Worm (Caenorhabditis elegans) whole organism, L4 larva: Measurements from ENCODE around the gene sfxn-1.1.

ENCODE experiments used
- Y48G9A.11 ChIP-seq: fragments of 200-800 bp; sonication (Bioruptor generic); IDR thresholded peaks from 2 replicates; pipeline ENCODE4 v1.3.6; 2022; ENCODE audit warnings: missing genetic modification reagents, missing genetic modification characterization, missing compliant biosample characterization
- Y5F2A.4 ChIP-seq: fragments of 200-800 bp; sonication (Bioruptor generic); optimal IDR thresholded peaks from 2 replicates; lab custom pipeline; 2018; ENCODE audit warnings: mild to moderate bottlenecking, missing genetic modification characterization, missing compliant biosample characterization
- Y75B8A.6 ChIP-seq: fragments of 200-800 bp; sonication (Bioruptor generic); IDR thresholded peaks from 2 replicates; pipeline ENCODE4 v1.3.6; 2022; ENCODE audit warnings: missing genetic modification reagents, missing genetic modification characterization, missing compliant biosample characterization
- ZK337.2 ChIP-seq: fragments of 200-800 bp; sonication (Bioruptor generic); IDR thresholded peaks from 2 replicates; pipeline ENCODE4 v1.3.6; 2022; ENCODE audit warnings: missing genetic modification reagents, missing genetic modification characterization, missing compliant biosample characterization
- aha-1 ChIP-seq: fragments of 150-350 bp; peaks from one replicate; lab custom pipeline; 2014; ENCODE audit warnings: missing biosample characterization, missing genetic modification characterization
- ceh-20 ChIP-seq: fragments of 200-800 bp; sonication (Bioruptor generic); IDR thresholded peaks from 2 replicates; pipeline ENCODE4 v1.3.6; 2022; ENCODE audit warnings: missing genetic modification reagents, missing genetic modification characterization, missing compliant biosample characterization
- ceh-62 ChIP-seq: sonication (generic microtip); optimal IDR thresholded peaks from 2 replicates; lab custom pipeline; 2017; ENCODE audit warnings: missing biosample characterization, missing genetic modification characterization
- ctbp-1 ChIP-seq: fragments of 200-800 bp; sonication (Bioruptor generic); IDR thresholded peaks from 2 replicates; pipeline ENCODE4 v1.3.6; 2022; ENCODE audit warnings: missing genetic modification reagents, missing genetic modification characterization, missing compliant biosample characterization
- dmd-6 ChIP-seq: fragments of 200-800 bp; sonication (Bioruptor generic); IDR thresholded peaks from 2 replicates; pipeline ENCODE4 v1.3.6; 2022; ENCODE audit warnings: missing genetic modification reagents, missing genetic modification characterization, missing compliant biosample characterization
- dmd-8 ChIP-seq: fragments of 200-800 bp; sonication (Bioruptor generic); IDR thresholded peaks from 2 replicates; pipeline ENCODE4 v1.3.6; 2022; ENCODE audit warnings: missing genetic modification characterization, missing compliant biosample characterization
- fkh-10 ChIP-seq: fragments of 150-350 bp; optimal IDR thresholded peaks from 2 replicates; lab custom pipeline; 2014; ENCODE audit warnings: missing biosample characterization, missing genetic modification reagents, missing genetic modification characterization
- gei-8 ChIP-seq: fragments of 200-800 bp; sonication (Bioruptor generic); optimal IDR thresholded peaks from 2 replicates; lab custom pipeline; 2018; ENCODE audit warnings: mild to moderate bottlenecking, missing genetic modification characterization, missing compliant biosample characterization
- hif-1 ChIP-seq, 2 experiments: sonication (generic microtip); optimal IDR thresholded peaks; 2 replicates each; lab custom pipeline; 2016 to 2017; ENCODE audit warnings: missing compliant biosample characterization in 2 of 2, missing genetic modification characterization in 2 of 2, missing genetic modification reagents in 2 of 2, missing genotype in 2 of 2, mild to moderate bottlenecking in 1 of 2
- hlh-30 ChIP-seq: sonication (generic microtip); optimal IDR thresholded peaks from 2 replicates; lab custom pipeline; 2017; ENCODE audit warnings: antibody characterized with exemption, mild to moderate bottlenecking, missing genetic modification characterization, missing compliant biosample characterization; ENCODE audit not compliant: insufficient read depth
- lin-13 ChIP-seq: fragments of 150-350 bp; optimal IDR thresholded peaks from 2 replicates; lab custom pipeline; 2014; ENCODE audit warnings: missing biosample characterization, missing genetic modification reagents, missing genetic modification characterization
- lin-29 ChIP-seq: fragments of 200-800 bp; sonication (Bioruptor generic); IDR thresholded peaks from 2 replicates; pipeline ENCODE4 v1.3.6; 2022; ENCODE audit warnings: missing genetic modification reagents, missing genetic modification characterization, missing compliant biosample characterization
- lsy-2 ChIP-seq, 2 experiments: fragments of 150-350 bp in 1 of 2; sonication (generic microtip) in 1 of 2; optimal IDR thresholded peaks; 2 replicates each; lab custom pipeline; 2014 to 2017; ENCODE audit warnings: missing biosample characterization in 2 of 2, missing genetic modification characterization in 2 of 2
- madf-9 ChIP-seq: fragments of 200-800 bp; sonication (Bioruptor generic); conservative IDR thresholded peaks from 2 replicates; pipeline ENCODE4 v1.3.6; 2022; ENCODE audit warnings: missing genetic modification reagents, missing genetic modification characterization, missing compliant biosample characterization
- mdl-1 ChIP-seq, 2 experiments: fragments of 150-350 bp in 1 of 2; sonication (generic microtip) in 1 of 2; optimal IDR thresholded peaks; 2 replicates each; lab custom pipeline; 2014 to 2017; ENCODE audit warnings: missing biosample characterization in 2 of 2, missing genetic modification characterization in 2 of 2
- mdt-29 ChIP-seq: fragments of 200-800 bp; sonication (Bioruptor generic); IDR thresholded peaks from 2 replicates; pipeline ENCODE4 v1.3.6; 2022; ENCODE audit warnings: missing genetic modification reagents, missing genetic modification characterization, missing compliant biosample characterization
- mes-2 ChIP-seq: sonication (generic microtip); optimal IDR thresholded peaks from 2 replicates; lab custom pipeline; 2016; ENCODE audit warnings: missing genotype, mild to moderate bottlenecking, missing genetic modification characterization, missing compliant biosample characterization; ENCODE audit not compliant: poor library complexity, severe bottlenecking
- nhr-11 ChIP-seq: fragments of 150-350 bp; optimal IDR thresholded peaks from 2 replicates; lab custom pipeline; 2014; ENCODE audit warnings: missing biosample characterization, missing genetic modification characterization
- nhr-41 ChIP-seq: fragments of 200-800 bp; sonication (Bioruptor generic); IDR thresholded peaks from 2 replicates; pipeline ENCODE4 v1.3.6; 2022; ENCODE audit warnings: missing genetic modification reagents, missing genetic modification characterization, missing compliant biosample characterization
- nhr-48 ChIP-seq: sonication (generic microtip); optimal IDR thresholded peaks from 2 replicates; lab custom pipeline; 2016; ENCODE audit warnings: mild to moderate bottlenecking, missing genetic modification characterization, missing compliant biosample characterization
- pha-4 ChIP-seq, 2 experiments: fragments of 150-350 bp in 1 of 2; fragments of 200-800 bp in 1 of 2; sonication (Bioruptor generic) in 1 of 2; IDR thresholded peaks in 1 of 2; optimal IDR thresholded peaks in 1 of 2; 2 replicates each; pipeline versions ENCODE4 v1.3.6 to Lab custom; 2014 to 2022; ENCODE audit warnings: missing genetic modification characterization in 2 of 2, missing genetic modification reagents in 2 of 2, missing biosample characterization in 1 of 2, missing compliant biosample characterization in 1 of 2
- php-3 ChIP-seq: fragments of 200-800 bp; sonication (Bioruptor generic); IDR thresholded peaks from 2 replicates; pipeline ENCODE4 v1.3.6; 2022; ENCODE audit warnings: missing genetic modification reagents, missing genetic modification characterization, missing compliant biosample characterization
- snpc-1.2 ChIP-seq: fragments of 200-800 bp; sonication (Bioruptor generic); IDR thresholded peaks from 2 replicates; pipeline ENCODE4 v1.3.6; 2022; ENCODE audit warnings: missing genetic modification reagents, missing genetic modification characterization, missing compliant biosample characterization
- spr-3 ChIP-seq: fragments of 200-800 bp; sonication (Bioruptor generic); optimal IDR thresholded peaks from 2 replicates; lab custom pipeline; 2018; ENCODE audit warnings: mild to moderate bottlenecking, missing genetic modification characterization, missing compliant biosample characterization
- unc-130 ChIP-seq: sonication (generic microtip); optimal IDR thresholded peaks from 2 replicates; lab custom pipeline; 2016; ENCODE audit warnings: missing genetic modification reagents, missing genetic modification characterization, missing compliant biosample characterization
- unc-62 ChIP-seq, 3 experiments: fragments of 150-350 bp in 1 of 3; sonication (generic microtip); optimal IDR thresholded peaks in 2 of 3; peaks in 1 of 3; 1 replicate in 1 of 3; 2 replicates in 2 of 3; lab custom pipeline; 2014 to 2017; ENCODE audit warnings: missing biosample characterization in 3 of 3, missing genetic modification characterization in 3 of 3, missing genetic modification reagents in 3 of 3, missing genotype in 1 of 3
- zag-1 ChIP-seq: fragments of 150-350 bp; optimal IDR thresholded peaks from 2 replicates; lab custom pipeline; 2014; ENCODE audit warnings: missing biosample characterization, missing genetic modification characterization
- zfp-2 ChIP-seq: sonication (generic microtip); optimal IDR thresholded peaks from 2 replicates; lab custom pipeline; 2016; ENCODE audit warnings: mild to moderate bottlenecking, missing genetic modification characterization, missing compliant biosample characterization
- zfp-3 ChIP-seq: fragments of 200-800 bp; sonication (Bioruptor generic); conservative IDR thresholded peaks from 2 replicates; pipeline ENCODE4 v1.3.6; 2022; ENCODE audit warnings: missing genetic modification reagents, missing genetic modification characterization, missing compliant biosample characterization
- zip-2 ChIP-seq: fragments of 150-350 bp; optimal IDR thresholded peaks from 2 replicates; lab custom pipeline; 2014; ENCODE audit warnings: missing biosample characterization, missing genetic modification characterization
- ztf-7 ChIP-seq: fragments of 150-350 bp; optimal IDR thresholded peaks from 2 replicates; lab custom pipeline; 2014; ENCODE audit warnings: missing biosample characterization, missing genetic modification characterization

Gene sfxn-1.1

DNA sequence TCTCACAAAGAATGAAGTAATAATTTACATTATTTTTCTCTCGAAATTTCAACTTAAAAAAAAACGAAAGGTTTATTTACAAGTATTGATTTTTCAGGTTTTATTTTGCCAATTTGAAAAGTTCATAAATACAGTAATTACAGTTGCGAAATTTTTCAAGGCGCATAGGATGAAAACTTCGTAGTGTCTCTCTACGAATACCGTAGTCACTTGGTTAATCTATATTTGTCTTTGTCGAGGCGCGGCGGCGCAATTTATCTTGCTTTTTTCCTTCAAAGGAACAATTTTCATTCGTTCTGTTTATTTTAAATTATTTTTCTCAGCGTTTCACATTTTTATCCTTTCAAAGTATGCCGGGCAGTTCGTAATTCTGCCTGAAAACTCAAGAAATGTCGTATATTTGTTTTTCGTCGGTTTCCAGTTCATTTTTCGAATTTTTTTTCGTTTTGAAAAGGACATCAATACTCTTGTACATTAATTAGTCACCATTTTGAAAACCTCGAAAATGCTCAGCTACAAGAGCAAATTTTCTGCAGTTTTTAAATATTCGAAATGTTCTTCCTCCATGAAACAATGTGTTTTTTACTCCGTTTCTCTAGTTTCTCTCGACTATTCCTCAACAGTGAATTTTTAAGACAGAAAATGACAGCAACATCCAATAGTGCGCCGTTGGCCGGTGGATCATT lies 5.0 kb upstream of the sfxn-1.1 start, which contains the start of gene mex-6:
Gene mex-6 (plus strand): TSS at position 636 of the 686 bp plus-strand sequence.
- no peak for TF ChIP-seq hif-1 (tag; optimal IDR thresholded peaks at IDR 0.05; lab: Kevin White, UChicago)
- TF ChIP-seq unc-62 (GFP tag; optimal IDR thresholded peaks at IDR 0.05 in 1 of 2; lab: Kevin White, UChicago), result no peak
- no peak for TF ChIP-seq unc-62 (tag; optimal IDR thresholded peaks at IDR 0.05; lab: Kevin White, UChicago)
- TF ChIP-seq dmd-8 (GFP tag; lab: Robert Waterston, UW), result no peak
- no peak for TF ChIP-seq mdl-1 (tag; optimal IDR thresholded peaks at IDR 0.05; lab: Kevin White, UChicago)
- TF ChIP-seq mdt-29 (GFP tag; lab: Robert Waterston, UW), result no peak
- no peak for TF ChIP-seq madf-9 (GFP tag; lab: Robert Waterston, UW)
- TF ChIP-seq zag-1, result no peak
- TF ChIP-seq Y48G9A.11 (GFP tag; lab: Robert Waterston, UW), result peak; percentile 77
- peak; percentile 69 for TF ChIP-seq unc-130 (GFP tag; lab: Kevin White, UChicago)
- TF ChIP-seq nhr-41 (GFP tag; lab: Robert Waterston, UW), result no peak

DNA sequence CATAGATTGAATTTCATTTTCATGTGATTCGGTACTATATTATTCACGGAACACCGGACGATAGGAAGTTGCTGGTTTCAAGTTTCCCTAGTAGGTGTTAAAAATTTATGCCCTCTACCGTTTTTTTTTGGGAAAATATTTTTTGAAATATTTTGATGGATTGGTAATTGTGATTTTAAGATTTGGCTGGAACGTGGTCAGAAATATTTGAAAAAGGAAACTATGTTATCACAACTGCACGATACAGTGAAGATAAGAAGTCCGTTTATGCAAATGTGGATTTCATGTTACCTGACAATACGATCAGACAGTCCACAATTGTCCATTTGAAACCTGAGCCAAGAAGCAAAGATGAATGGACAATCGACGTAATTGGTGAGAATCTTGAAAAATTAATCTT lies 4.3 kb upstream of the sfxn-1.1 start, which contains the start of gene AH6.17:
Gene AH6.17 (plus strand): TSS at position 185 of the 400 bp plus-strand sequence.
- TF ChIP-seq unc-62 (GFP tag; optimal IDR thresholded peaks at IDR 0.05 in 1 of 2; lab: Kevin White, UChicago) (peak in 1 of 2 experiments; percentile 74), unc-62 (tag; optimal IDR thresholded peaks at IDR 0.05; lab: Kevin White, UChicago) (no peak), aha-1 (tag; lab: Kevin White, UChicago) (peak; percentile 67), lin-13 (GFP tag; lab: Kevin White, UChicago) (no peak)
- TF ChIP-seq, all 104 proteins: peak for 2

DNA sequence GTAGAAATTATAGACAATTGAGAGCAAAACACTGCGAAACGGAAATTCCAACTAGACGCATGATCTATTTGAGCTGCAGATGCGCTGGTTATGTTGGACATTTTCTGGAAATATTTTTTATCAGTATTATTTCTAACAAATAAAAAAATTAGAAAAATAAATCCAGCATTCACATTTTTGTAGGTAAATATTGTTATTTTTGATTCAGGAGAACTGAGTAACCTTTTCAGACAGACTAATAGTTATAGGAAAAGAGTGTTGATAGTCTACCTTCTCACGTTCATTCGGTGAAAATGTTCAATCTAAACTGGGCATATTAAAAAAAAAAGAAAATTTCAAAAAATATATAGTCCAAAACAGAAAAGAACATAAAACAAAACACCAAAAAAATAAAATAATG lies 2.9 kb upstream of the sfxn-1.1 start, which contains the start of gene sra-1:
Gene sra-1 (minus strand): TSS at position 101 of the 400 bp plus-strand sequence.
- TF ChIP-seq Y48G9A.11 (GFP tag; lab: Robert Waterston, UW), result no peak

DNA sequence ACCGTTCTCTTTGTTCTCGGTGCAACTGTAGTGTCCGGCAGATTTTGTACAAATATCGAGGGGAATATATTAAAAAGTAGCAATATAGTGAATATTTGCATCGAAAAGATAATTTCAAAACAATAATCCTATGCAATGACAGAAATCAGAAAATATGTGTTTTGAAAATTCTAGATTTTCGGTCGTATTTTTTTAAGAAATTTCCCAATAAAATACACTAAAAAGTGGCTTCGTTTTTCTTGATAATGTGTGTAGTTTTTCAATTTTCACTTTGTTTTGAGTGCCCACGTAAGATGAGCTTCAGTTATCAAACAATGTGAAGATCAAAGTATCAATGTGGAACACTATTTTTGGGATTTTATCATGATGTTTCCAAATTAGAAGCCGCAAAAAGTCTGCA lies 1.8 kb downstream of the sfxn-1.1 start, which contains the start of gene gcy-1:
Gene gcy-1 (minus strand): TSS at position 101 of the 400 bp plus-strand sequence.
- TF ChIP-seq unc-62 (GFP tag; optimal IDR thresholded peaks at IDR 0.05 in 1 of 2; lab: Kevin White, UChicago) (no peak), unc-62 (tag; optimal IDR thresholded peaks at IDR 0.05; lab: Kevin White, UChicago) (no peak), ctbp-1 (GFP tag; lab: Robert Waterston, UW) (no peak), lsy-2 (tag; optimal IDR thresholded peaks at IDR 0.05; lab: Kevin White, UChicago) (no peak), Y75B8A.6 (GFP tag; lab: Robert Waterston, UW) (no peak), mes-2 (tag; lab: Kevin White, UChicago) (no peak), gei-8 (no peak), snpc-1.2 (no peak), zag-1 (no peak), nhr-11 (tag; lab: Kevin White, UChicago) (no peak), lin-13 (GFP tag; lab: Kevin White, UChicago) (no peak), zip-2 (tag; lab: Kevin White, UChicago) (no peak), spr-3 (GFP tag; lab: Kevin White, UChicago) (no peak), ztf-7 (no peak)

DNA sequence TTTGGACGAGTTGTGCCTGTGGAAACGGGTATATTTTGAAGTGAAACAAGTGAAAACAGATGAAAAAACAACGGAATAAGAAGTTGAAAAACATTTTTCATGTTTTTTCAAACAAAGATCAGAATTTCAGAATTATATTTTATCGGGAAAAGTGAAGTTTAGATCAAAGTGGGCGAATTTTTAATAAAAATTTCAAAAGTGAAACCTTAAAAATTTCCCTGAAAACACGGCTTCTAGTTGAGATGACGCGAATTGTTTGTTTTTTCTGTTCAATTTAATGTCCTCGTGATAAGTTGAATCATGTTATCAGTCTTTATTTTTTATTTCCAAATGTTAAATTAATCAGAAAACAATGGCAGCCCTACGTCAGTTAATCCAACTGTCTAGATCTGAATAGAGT lies 11.5 kb downstream of the sfxn-1.1 start, which contains the start of gene gcy-3:
Gene gcy-3 (minus strand): TSS at position 101 of the 400 bp plus-strand sequence.
- no peak for TF ChIP-seq zfp-3 (GFP tag; lab: Robert Waterston, UW)
- peak in 1 of 2 experiments; percentile 35 for TF ChIP-seq unc-62 (GFP tag; optimal IDR thresholded peaks at IDR 0.05 in 1 of 2; lab: Kevin White, UChicago)
- no peak for TF ChIP-seq unc-62 (tag; optimal IDR thresholded peaks at IDR 0.05; lab: Kevin White, UChicago)

DNA sequence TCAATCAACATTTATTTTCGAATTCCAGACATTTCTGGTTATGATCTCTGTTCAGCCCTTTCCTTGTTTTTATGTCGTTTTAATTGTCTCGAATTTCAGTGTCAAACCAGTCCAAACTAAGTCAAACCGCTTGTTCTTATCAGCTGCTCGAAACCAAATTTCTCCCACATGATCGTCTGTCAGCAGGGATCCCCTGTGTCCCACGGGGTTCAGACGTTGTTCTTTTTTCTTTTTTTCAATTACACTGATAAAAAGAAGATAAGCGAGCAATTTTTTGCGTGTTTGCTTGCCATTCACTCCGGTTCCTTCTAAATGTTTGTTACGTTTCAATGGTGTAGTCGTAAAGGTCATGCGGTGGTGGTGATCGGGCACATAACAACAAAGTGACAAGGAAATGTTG lies 16.7 kb downstream of the sfxn-1.1 start:
- TF ChIP-seq fkh-10, result no peak
- TF ChIP-seq zfp-2 (tag; lab: Kevin White, UChicago), result no peak
- TF ChIP-seq mdl-1 (tag; optimal IDR thresholded peaks at IDR 0.05; lab: Kevin White, UChicago), result no peak
- no peak for TF ChIP-seq gei-8
- peak in 1 of 2 experiments; percentile 55 for TF ChIP-seq unc-62 (GFP tag; optimal IDR thresholded peaks at IDR 0.05 in 1 of 2; lab: Kevin White, UChicago)
- TF ChIP-seq unc-62 (tag; optimal IDR thresholded peaks at IDR 0.05; lab: Kevin White, UChicago), result no peak
- peak; percentile 74 for TF ChIP-seq php-3 (GFP tag; lab: Robert Waterston, UW)
- no peak for TF ChIP-seq Y75B8A.6 (GFP tag; lab: Robert Waterston, UW)
- TF ChIP-seq ceh-62 (tag; lab: Kevin White, UChicago), result no peak
- no peak for TF ChIP-seq ceh-20
- TF ChIP-seq pha-4 (GFP tag; IDR thresholded peaks at IDR 0.05; lab: Robert Waterston, UW), result no peak
- TF ChIP-seq pha-4 (tag; optimal IDR thresholded peaks at IDR 0.05; lab: Kevin White, UChicago), result no peak
- no peak for TF ChIP-seq lin-29
- peak; percentile 66 for TF ChIP-seq nhr-48 (tag; lab: Kevin White, UChicago)
- TF ChIP-seq hlh-30 (tag; lab: Kevin White, UChicago), result peak; percentile 85
- peak; percentile 35 for TF ChIP-seq aha-1 (tag; lab: Kevin White, UChicago)
- no peak for TF ChIP-seq dmd-8 (GFP tag; lab: Robert Waterston, UW)
- no peak for TF ChIP-seq Y5F2A.4
- no peak for TF ChIP-seq ZK337.2
- TF ChIP-seq dmd-6 (GFP tag; lab: Robert Waterston, UW), result peak; percentile 91
